Worm (Caenorhabditis elegans) whole organism, late embryonic: ENCODE results near the gene clp-10.
A peak's percentile ranks its signal among the peaks of the same experiment; 100 is the strongest.

Experiments used
- ahr-1 ChIP-seq: sonication (generic microtip); optimal IDR thresholded peaks from 2 replicates; lab custom pipeline; 2016; ENCODE audit warnings: missing genetic modification characterization, missing compliant biosample characterization
- ceh-14 ChIP-seq: sonication (generic microtip); optimal IDR thresholded peaks from 2 replicates; lab custom pipeline; 2016; ENCODE audit warnings: missing genotype, missing genetic modification characterization, missing compliant biosample characterization
- ceh-18 ChIP-seq: sonication (generic microtip); optimal IDR thresholded peaks from 2 replicates; lab custom pipeline; 2016; ENCODE audit warnings: missing genetic modification characterization, missing compliant biosample characterization
- ceh-2 ChIP-seq: sonication (generic microtip); optimal IDR thresholded peaks from 2 replicates; lab custom pipeline; 2016; ENCODE audit warnings: missing genotype, missing genetic modification characterization, missing compliant biosample characterization
- ceh-22 ChIP-seq: sonication (generic microtip); optimal IDR thresholded peaks from 2 replicates; lab custom pipeline; 2017; ENCODE audit warnings: missing biosample characterization, missing genetic modification characterization
- ceh-24 ChIP-seq: sonication (generic microtip); optimal IDR thresholded peaks from 2 replicates; lab custom pipeline; 2016; ENCODE audit warnings: mild to moderate bottlenecking, missing genetic modification characterization, missing compliant biosample characterization
- ceh-31 ChIP-seq: sonication (generic microtip); optimal IDR thresholded peaks from 2 replicates; lab custom pipeline; 2016; ENCODE audit warnings: missing genetic modification characterization, missing compliant biosample characterization
- ceh-34 ChIP-seq: sonication (generic microtip); optimal IDR thresholded peaks from 2 replicates; lab custom pipeline; 2016; ENCODE audit warnings: mild to moderate bottlenecking, missing genetic modification characterization, missing compliant biosample characterization
- ceh-45 ChIP-seq: fragments of 200-800 bp; sonication (Bioruptor generic); IDR thresholded peaks from 2 replicates; pipeline ENCODE4 v1.3.6; 2022; ENCODE audit warnings: missing genetic modification reagents, missing genetic modification characterization, missing compliant biosample characterization
- ceh-48 ChIP-seq: sonication (generic microtip); optimal IDR thresholded peaks from 2 replicates; lab custom pipeline; 2016; ENCODE audit warnings: missing genetic modification characterization, inconsistent platforms, missing compliant biosample characterization
- ceh-6 ChIP-seq: fragments of 200-800 bp; sonication (Bioruptor generic); optimal IDR thresholded peaks from 2 replicates; lab custom pipeline; 2018; ENCODE audit warnings: mild to moderate bottlenecking, missing genetic modification characterization, missing compliant biosample characterization
- dmd-4 ChIP-seq: sonication (generic microtip); optimal IDR thresholded peaks from 2 replicates; lab custom pipeline; 2016; ENCODE audit warnings: borderline replicate concordance, missing genetic modification characterization, missing compliant biosample characterization
- elt-4 ChIP-seq: sonication (generic microtip); optimal IDR thresholded peaks from 2 replicates; lab custom pipeline; 2016; ENCODE audit warnings: missing genetic modification characterization, missing compliant biosample characterization
- fax-1 ChIP-seq: sonication (generic microtip); optimal IDR thresholded peaks from 2 replicates; lab custom pipeline; 2016; ENCODE audit warnings: missing genotype, missing genetic modification characterization, missing compliant biosample characterization
- fkh-6 ChIP-seq: sonication (generic microtip); optimal IDR thresholded peaks from 2 replicates; lab custom pipeline; 2016; ENCODE audit warnings: missing genetic modification characterization, missing compliant biosample characterization
- hlh-15 ChIP-seq: sonication (generic microtip); optimal IDR thresholded peaks from 2 replicates; lab custom pipeline; 2016; ENCODE audit warnings: missing genetic modification characterization, missing compliant biosample characterization
- nfya-1 ChIP-seq: sonication (generic microtip); optimal IDR thresholded peaks from 2 replicates; lab custom pipeline; 2017; ENCODE audit warnings: missing genetic modification characterization, mild to moderate bottlenecking, missing compliant biosample characterization, antibody characterized with exemption, moderate library complexity
- nhr-232 ChIP-seq: sonication (generic microtip); optimal IDR thresholded peaks from 2 replicates; lab custom pipeline; 2016; ENCODE audit warnings: missing genetic modification characterization, missing compliant biosample characterization
- pat-9 ChIP-seq: fragments of 200-800 bp; sonication (Bioruptor generic); optimal IDR thresholded peaks from 2 replicates; lab custom pipeline; 2018; ENCODE audit warnings: mild to moderate bottlenecking, missing genetic modification characterization, moderate library complexity, missing compliant biosample characterization
- pros-1 ChIP-seq: fragments of 150-350 bp; optimal IDR thresholded peaks from 2 replicates; lab custom pipeline; 2014; ENCODE audit warnings: missing biosample characterization, missing genetic modification reagents, missing genetic modification characterization
- rnt-1 ChIP-seq: sonication (generic microtip); optimal IDR thresholded peaks from 2 replicates; lab custom pipeline; 2016; ENCODE audit warnings: missing genetic modification characterization, missing compliant biosample characterization
- sdc-2 ChIP-seq: sonication (generic microtip); optimal IDR thresholded peaks from 2 replicates; lab custom pipeline; 2016; ENCODE audit warnings: missing genotype, missing genetic modification characterization, missing compliant biosample characterization
- sox-2 ChIP-seq: fragments of 200-800 bp; sonication (Bioruptor generic); IDR thresholded peaks from 2 replicates; pipeline ENCODE4 v1.3.6; 2022; ENCODE audit warnings: missing genetic modification reagents, missing genetic modification characterization, missing compliant biosample characterization
- sox-4 ChIP-seq: sonication (generic microtip); optimal IDR thresholded peaks from 2 replicates; lab custom pipeline; 2017; ENCODE audit warnings: mild to moderate bottlenecking, missing genetic modification characterization, inconsistent platforms, missing compliant biosample characterization
- tbx-2 ChIP-seq: sonication (generic microtip); optimal IDR thresholded peaks from 2 replicates; lab custom pipeline; 2016; ENCODE audit warnings: missing genetic modification characterization, missing compliant biosample characterization
- unc-3 ChIP-seq, 2 experiments: fragments of 200-800 bp in 1 of 2; sonication (Bioruptor generic) in 1 of 2; sonication (generic microtip) in 1 of 2; conservative IDR thresholded peaks in 1 of 2; optimal IDR thresholded peaks in 1 of 2; 2 replicates each; pipeline versions ENCODE4 v1.3.6 to Lab custom; 2016 to 2022; ENCODE audit warnings: missing compliant biosample characterization in 2 of 2, missing genetic modification characterization in 2 of 2, missing genetic modification reagents in 1 of 2
- unc-55 ChIP-seq: sonication (generic microtip); optimal IDR thresholded peaks from 2 replicates; lab custom pipeline; 2017; ENCODE audit warnings: missing biosample characterization, missing genetic modification reagents, missing genetic modification characterization
- unc-86 ChIP-seq: sonication (generic microtip); optimal IDR thresholded peaks from 2 replicates; lab custom pipeline; 2016; ENCODE audit warnings: missing genetic modification characterization, missing compliant biosample characterization
- zip-5 ChIP-seq: sonication (generic microtip); optimal IDR thresholded peaks from 2 replicates; lab custom pipeline; 2016; ENCODE audit warnings: missing genetic modification characterization, missing compliant biosample characterization
- ztf-16 ChIP-seq: sonication (generic microtip); optimal IDR thresholded peaks from 2 replicates; lab custom pipeline; 2017; ENCODE audit warnings: missing genetic modification characterization, missing compliant biosample characterization

clp-10 gene

ce11 chrIII:48329-48728 is 10.3 kb upstream of the clp-10 start:
- TF ChIP-seq unc-86 = peak; percentile 24
- TF ChIP-seq ceh-22 = no peak

- TF ChIP-seq unc-3 (GFP tag; conservative IDR thresholded peaks at IDR 0.05; lab: Robert Waterston, UW) (no peak), unc-3 (tag; optimal IDR thresholded peaks at IDR 0.05; lab: Kevin White, UChicago) (no peak)
These were observed 4.7 kb upstream of the clp-10 start for ce11 chrIII:42725-43124.

ce11 chrIII:41484-41883 is 3.5 kb upstream of the clp-10 start:
- TF ChIP-seq ceh-48 (no peak), nfya-1 (tag; lab: Kevin White, UChicago) (no peak), fkh-6 (tag; lab: Kevin White, UChicago) (no peak), zip-5 (tag; lab: Kevin White, UChicago) (no peak), ztf-16 (no peak), fax-1 (tag; lab: Kevin White, UChicago) (no peak), ceh-18 (tag; lab: Kevin White, UChicago) (no peak)

- no peak for TF ChIP-seq ceh-34 (tag; lab: Kevin White, UChicago)
- TF ChIP-seq rnt-1 (tag; lab: Kevin White, UChicago) = no peak
- no peak for TF ChIP-seq dmd-4 (tag; lab: Kevin White, UChicago)
- TF ChIP-seq elt-4 = no peak
- no peak for TF ChIP-seq ceh-14
- TF ChIP-seq, all 69 proteins: peak for 0
These were observed 2.6 kb upstream of the clp-10 start, which contains the start of gene col-88 for ce11 chrIII:40580-41113. Gene col-88 (plus strand): TSS chrIII:41063.

ce11 chrIII:39516-39915 is 1.5 kb upstream of the clp-10 start:
- TF ChIP-seq ceh-34 (tag; lab: Kevin White, UChicago) (no peak), ceh-31 (tag; lab: Kevin White, UChicago) (peak; percentile 26), ceh-6 (GFP tag; lab: Kevin White, UChicago) (no peak)

- TF ChIP-seq unc-55 (GFP tag; lab: Kevin White, UChicago) (no peak), ceh-18 (tag; lab: Kevin White, UChicago) (no peak), ceh-45 (no peak)
These were observed 4.8 kb downstream of the clp-10 start for ce11 chrIII:33257-33656.

- TF ChIP-seq ceh-24 (tag; lab: Kevin White, UChicago) = no peak
- no peak for TF ChIP-seq tbx-2 (tag; lab: Kevin White, UChicago)
- no peak for TF ChIP-seq pros-1 (tag; lab: Kevin White, UChicago)
- no peak for TF ChIP-seq sox-4
- no peak for TF ChIP-seq nfya-1 (tag; lab: Kevin White, UChicago)
- TF ChIP-seq ahr-1 (tag; lab: Kevin White, UChicago) = no peak
- TF ChIP-seq ceh-2 (tag; lab: Kevin White, UChicago) = no peak
- no peak for TF ChIP-seq sdc-2 (tag; lab: Kevin White, UChicago)
- no peak for TF ChIP-seq sox-2 (GFP tag; lab: Robert Waterston, UW)
- no peak for TF ChIP-seq hlh-15
- no peak for TF ChIP-seq nhr-232 (tag; lab: Kevin White, UChicago)
- no peak for TF ChIP-seq ceh-6 (GFP tag; lab: Kevin White, UChicago)
- no peak for TF ChIP-seq pat-9
- TF ChIP-seq unc-55 (GFP tag; lab: Kevin White, UChicago) = no peak
These were observed 6.4 kb downstream of the clp-10 start for ce11 chrIII:31600-31999.
